Worm (Caenorhabditis elegans): ENCODE data around the gene R07D5.2.

R07D5.2 gene

DNA sequence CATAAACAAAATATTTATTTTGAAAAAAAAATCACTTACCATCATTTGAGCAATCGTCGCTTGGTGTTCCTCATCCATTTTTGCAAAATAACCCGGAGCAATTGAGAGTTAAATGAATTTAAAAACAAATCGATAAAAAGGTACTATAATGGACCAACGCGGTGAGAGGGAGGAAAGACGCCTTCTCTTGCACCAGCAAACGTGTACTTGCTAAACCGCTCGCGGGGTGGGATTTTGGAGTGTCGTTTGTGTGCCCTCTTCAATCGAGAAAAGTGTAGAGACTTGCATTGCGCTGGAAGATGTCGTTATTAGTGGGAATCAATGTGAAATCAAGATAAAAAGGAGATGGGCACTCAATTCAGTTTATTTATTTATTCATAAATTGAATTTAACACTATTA, 32.6 kb downstream of the R07D5.2 start, which contains the start of gene H40L08.1:
TSS of gene H40L08.1 (minus strand) at position 292 of the 400 bp plus-strand sequence.
- TF ChIP-seq unc-62 (GFP tag; optimal IDR thresholded peaks at IDR 0.05) = no peak

DNA sequence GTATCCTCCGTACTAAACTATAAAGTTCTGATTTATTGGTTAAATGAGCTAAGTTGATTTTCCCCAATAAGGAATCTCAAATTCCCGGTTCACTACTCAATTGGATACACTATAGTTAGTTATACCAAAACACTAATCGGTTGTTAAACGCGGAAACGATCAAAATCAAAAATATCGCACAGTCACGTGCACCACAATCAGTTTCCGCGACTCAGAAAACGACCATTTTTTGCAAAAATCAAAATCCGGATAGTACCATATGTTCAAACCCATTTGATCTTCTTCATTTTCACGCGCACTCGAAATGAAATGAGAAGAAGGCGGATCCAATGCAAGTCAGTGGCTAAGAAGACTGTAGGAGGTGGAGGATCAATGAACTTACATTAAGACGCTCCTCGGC, 34.9 kb downstream of the R07D5.2 start:
- TF ChIP-seq unc-62 (GFP tag; optimal IDR thresholded peaks at IDR 0.05) = no peak

DNA sequence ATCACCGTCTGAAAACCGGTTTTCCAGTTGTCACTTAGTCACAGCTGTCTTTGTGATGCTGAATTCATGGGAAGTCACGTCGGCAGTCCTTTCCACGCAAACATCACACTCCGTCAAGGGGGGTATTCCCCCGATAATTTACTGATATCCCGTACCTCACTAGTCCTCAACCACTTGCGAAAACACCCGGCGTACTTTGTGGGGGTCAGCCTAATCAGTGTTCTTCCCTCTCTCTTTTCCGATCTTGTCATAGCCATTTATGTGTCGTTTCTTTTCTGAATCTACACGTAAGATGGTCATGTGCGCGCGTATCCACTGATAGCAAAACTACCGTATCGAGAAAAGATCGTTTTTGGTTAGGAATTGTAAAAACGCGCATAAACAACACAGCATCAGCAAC, 37.0 kb downstream of the R07D5.2 start:
- no peak for TF ChIP-seq unc-62 (GFP tag; optimal IDR thresholded peaks at IDR 0.05)

DNA sequence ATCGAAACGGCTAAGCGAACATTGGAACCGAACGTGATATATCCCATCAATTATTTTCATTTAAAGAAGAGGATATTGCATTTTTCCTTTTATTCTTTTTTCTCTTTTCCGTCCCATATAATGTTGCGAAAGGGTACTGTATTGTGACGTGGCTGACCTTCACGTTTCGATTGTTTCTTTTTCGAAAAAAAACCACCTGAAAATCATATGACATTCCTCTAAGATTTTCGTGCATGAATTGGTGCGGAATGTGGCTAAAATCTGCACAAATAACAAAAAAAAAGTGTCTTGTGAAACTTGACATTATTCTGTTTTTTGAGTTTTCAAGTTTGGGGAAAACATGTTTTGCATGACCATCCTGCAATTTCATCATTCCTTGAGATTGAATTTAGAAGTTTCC, 38.1 kb downstream of the R07D5.2 start:
- TF ChIP-seq unc-62 (GFP tag; optimal IDR thresholded peaks at IDR 0.05) = no peak

DNA sequence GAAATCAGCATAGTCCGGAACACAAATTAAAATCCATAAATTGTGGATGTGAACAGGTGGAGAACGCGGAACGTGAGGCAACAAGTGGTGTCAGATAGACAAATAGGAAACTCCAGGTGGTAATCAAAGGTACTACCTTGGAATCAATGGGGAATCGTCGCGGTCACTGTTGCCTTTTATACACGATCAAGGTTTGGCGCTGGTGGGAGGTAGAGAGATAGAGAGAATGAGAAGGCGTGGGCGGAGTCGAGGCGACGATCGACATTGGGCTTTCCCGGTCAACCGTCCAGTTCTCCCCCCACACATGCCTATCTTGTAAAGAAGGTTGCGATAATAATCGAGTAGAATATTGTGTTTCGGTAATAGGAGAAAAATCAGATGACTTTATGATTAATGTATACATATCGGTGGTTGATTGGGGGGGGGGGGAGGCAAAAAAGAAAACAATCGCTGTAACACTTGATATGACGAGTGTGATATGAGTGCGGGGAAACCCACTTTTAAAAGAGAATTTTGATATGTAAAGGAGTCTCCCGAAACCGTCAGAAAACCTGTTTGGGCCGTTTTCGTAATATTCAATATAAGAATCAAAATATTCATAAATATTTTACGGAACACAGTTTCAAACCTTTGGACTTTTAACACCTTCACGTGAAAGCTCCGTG, 38.7 kb downstream of the R07D5.2 start, which contains the start of the genes H40L08.8, H40L08.2 and H40L08.7:
TSS of gene H40L08.8 (minus strand) at position 37 of the 665 bp plus-strand sequence.
TSS of gene H40L08.2 (minus strand) at position 148 of the 665 bp plus-strand sequence.
TSS of gene H40L08.7 (minus strand) at position 148 of the 665 bp plus-strand sequence.
- TF ChIP-seq unc-62 (GFP tag; optimal IDR thresholded peaks at IDR 0.05) = no peak

DNA sequence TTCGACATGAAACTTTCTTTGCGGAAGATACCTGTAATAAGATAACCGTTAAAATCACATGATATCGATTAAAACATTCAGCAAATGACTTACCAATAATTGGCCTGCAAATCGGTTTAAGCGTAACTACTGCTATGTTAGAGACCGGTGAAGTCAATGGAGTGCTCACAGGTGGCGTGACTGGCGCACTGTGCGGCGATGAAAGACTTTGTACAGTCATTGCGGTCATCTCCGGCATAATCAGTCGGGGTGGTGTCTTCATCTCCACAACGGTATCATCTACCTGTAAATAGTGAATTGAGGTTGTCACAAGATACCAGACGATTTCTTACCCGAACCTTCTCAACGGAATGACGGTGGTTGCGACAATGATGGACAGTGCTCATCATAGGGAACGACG, 39.5 kb downstream of the R07D5.2 start:
- TF ChIP-seq unc-62 (GFP tag; optimal IDR thresholded peaks at IDR 0.05) = no peak

DNA sequence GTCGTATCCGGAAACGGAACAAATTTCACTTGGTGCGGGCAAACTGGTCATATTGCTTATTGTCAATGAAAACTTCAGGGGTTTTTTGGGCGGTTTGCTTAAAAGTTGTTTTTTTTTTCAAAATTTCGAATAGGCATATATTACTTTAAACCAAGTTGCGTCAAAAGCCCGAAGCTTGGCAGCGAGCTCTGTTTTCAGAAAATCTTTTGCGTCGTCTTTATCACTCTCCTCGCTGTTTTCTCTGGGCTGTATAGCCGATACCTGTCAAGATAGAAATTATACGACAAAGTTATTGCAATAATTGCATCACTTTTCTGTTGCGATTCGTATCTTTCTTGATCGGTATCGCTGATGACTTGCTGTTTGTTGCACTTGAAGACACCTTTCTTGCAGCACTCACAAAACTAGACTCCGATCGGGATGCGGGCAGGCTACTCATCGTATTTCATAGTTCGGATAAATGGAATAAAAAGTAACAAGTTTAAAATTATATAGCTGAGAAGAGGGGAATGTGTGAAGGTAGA, 40.3 kb downstream of the R07D5.2 start, which contains the start of the genes H40L08.3 and H40L08.9:
TSS of gene H40L08.3 (minus strand) at position 51 of the 524 bp plus-strand sequence.
TSS of gene H40L08.9 (minus strand) at position 439 of the 524 bp plus-strand sequence.
- TF ChIP-seq unc-62 (GFP tag; optimal IDR thresholded peaks at IDR 0.05) = no peak

DNA sequence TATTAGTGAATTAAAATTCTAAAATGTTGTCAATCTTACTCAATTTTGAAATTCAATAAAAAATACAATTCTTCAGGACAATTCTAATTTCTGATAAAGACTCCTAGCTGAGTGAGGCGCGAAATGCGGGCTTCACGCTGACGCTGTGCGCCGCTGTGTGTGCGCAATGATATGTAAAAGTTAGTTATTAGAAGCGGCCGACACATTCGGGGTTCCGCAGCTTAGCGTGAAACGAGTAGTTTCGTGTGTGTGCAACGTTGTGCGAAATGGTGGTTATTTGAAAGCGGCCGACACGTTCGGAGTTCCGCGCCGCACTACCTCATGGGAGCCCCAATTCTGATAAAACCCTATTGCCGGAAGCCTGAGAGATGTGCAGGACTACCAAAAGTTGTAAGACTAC, 41.2 kb downstream of the R07D5.2 start:
- TF ChIP-seq unc-62 (GFP tag; optimal IDR thresholded peaks at IDR 0.05) = no peak

DNA sequence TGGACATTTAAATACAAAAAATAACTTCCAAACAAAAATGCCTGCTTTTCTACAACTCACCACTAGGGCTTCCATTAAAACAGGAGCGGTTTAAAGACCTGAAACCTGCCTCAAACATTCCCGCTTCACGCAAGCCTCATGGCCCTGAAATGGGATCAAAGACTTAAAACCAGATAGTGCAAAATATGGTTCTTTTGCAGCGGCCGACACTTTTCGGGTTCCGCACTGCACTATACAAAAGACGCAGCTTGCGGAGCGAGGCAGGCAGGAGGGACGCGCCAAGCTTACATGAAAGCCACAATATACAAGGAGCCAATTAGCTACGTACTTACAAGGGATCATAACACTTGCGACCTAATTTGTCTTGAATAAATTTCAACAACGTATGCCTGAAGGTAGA, 42.9 kb downstream of the R07D5.2 start:
- TF ChIP-seq unc-62 (GFP tag; optimal IDR thresholded peaks at IDR 0.05) = no peak

DNA sequence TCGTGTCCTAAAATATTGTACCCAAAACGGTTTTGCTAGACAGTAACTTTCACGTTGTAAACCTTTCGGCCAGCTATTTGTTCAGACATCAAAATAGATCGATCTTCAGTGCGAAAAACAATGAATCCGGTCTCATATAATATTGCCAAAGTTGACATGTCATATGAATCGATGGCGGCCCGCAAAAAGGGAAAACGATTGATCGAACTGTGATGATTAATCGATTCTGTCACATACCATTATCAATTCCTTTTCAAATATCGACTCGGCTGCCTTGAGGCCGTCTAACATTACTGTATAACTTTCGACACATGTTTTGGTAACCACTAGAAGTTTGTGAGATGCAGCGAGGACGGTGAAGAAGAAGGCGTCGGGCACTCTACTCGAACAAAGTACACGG, 43.5 kb downstream of the R07D5.2 start:
- no peak for TF ChIP-seq unc-62 (GFP tag; optimal IDR thresholded peaks at IDR 0.05)

DNA sequence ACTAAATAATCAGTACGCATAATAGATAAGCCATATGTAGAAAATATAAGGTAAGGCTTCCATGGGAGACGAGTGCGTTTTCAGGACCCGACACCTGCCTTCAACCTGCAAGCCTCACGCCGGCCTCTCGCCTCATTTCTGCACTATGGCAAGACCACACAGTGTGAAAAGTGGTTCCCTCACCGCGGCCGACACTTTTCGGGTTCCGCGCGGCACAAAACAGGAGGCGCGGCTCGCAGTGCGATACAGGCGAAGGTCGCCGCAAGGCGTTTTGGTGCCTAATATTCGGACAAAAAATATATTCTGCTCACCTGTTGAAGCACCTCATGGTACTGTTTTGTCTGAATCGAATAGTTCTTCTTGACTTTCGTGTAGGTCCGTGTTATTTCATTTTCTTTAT, 46.3 kb downstream of the R07D5.2 start:
- no peak for TF ChIP-seq unc-62 (GFP tag; optimal IDR thresholded peaks at IDR 0.05)

DNA sequence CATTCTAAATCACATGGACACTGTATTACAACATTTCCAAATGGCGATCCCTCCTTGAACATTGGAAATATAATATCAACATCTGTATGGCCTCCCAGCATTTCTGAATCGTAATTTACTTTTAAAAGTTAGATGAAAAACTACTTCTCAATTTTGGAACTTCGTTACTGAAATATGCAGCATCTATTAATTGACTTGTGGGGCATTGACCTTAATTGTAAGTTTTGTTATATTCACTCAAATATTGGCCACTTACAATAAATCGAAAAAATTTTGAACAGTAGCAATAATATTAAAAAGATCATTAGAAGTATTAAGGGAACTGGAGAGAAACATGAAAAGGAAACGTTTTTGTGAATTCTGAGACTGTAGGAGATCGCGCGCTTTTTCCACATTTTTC, 47.2 kb downstream of the R07D5.2 start, which contains the start of gene mam-6:
TSS of gene mam-6 (minus strand) at position 101 of the 400 bp plus-strand sequence.
- no peak for TF ChIP-seq unc-62 (GFP tag; optimal IDR thresholded peaks at IDR 0.05)

DNA sequence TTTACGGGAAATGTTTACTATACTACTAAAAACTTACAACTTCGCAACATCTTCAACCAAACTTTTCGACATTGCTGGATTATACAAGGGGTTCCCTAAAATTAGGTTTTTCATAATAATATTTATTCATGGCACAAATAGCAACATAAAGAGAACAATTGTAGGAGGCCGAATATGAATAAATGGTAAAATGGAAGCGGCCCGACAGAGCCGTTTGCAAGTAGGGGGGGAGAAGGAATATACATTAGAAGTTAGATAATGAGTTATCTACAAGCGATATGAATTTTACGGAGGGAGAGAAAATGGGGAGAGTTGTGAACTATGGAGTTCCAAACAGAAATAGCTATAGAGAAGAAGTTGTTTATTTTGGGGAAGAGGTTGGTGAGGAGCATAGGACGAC, 56.1 kb downstream of the R07D5.2 start, which contains the start of gene fbxa-96:
TSS of gene fbxa-96 (minus strand) at position 101 of the 400 bp plus-strand sequence.
- no peak for TF ChIP-seq unc-62 (GFP tag; optimal IDR thresholded peaks at IDR 0.05)

All from whole organism, dauer.